Fruit fly (Drosophila melanogaster): Measurements from ENCODE around the gene CG10195.

CG10195 gene

dm6 chr2L:19453381-19453780 lies 31.1 kb downstream of the CG10195 start, which contains the start of gene Top2 (continued):
- TF ChIP-seq Hr83 (GFP tag; optimal IDR thresholded peaks at IDR 0.05; ENCODE audit: poor library complexity, severe bottlenecking): peak; percentile 69
- no peak for TF ChIP-seq pan (optimal IDR thresholded peaks at IDR 0.05)

dm6 chr2L:19452535-19453317 lies 31.8 kb downstream of the CG10195 start:
- TF ChIP-seq CG9705 (GFP tag; optimal IDR thresholded peaks at IDR 0.05) (no peak), Hr83 (GFP tag; optimal IDR thresholded peaks at IDR 0.05; ENCODE audit: poor library complexity, severe bottlenecking) (no peak), GATAd (GFP tag; optimal IDR thresholded peaks at IDR 0.05) (no peak), Mio (GFP tag; optimal IDR thresholded peaks at IDR 0.05) (no peak), dmrt93B (GFP tag; optimal IDR thresholded peaks at IDR 0.05) (no peak), HLH106 (tag; optimal IDR thresholded peaks at IDR 0.05) (peak; percentile 2), Dif (GFP tag; optimal IDR thresholded peaks at IDR 0.05; ENCODE audit: partially characterized antibody) (no peak), Hr78 (GFP tag; optimal IDR thresholded peaks at IDR 0.05) (no peak), ey (GFP tag; optimal IDR thresholded peaks at IDR 0.05) (peak; percentile 6), brk (GFP tag; optimal IDR thresholded peaks at IDR 0.05) (no peak), foxo (GFP tag; optimal IDR thresholded peaks at IDR 0.05) (peak in 1 of 2 experiments; percentile 35), CG32264 (GFP tag; optimal IDR thresholded peaks at IDR 0.05) (no peak), N (GFP tag; optimal IDR thresholded peaks at IDR 0.05) (no peak), Abd-B (GFP tag; optimal IDR thresholded peaks at IDR 0.05) (no peak), sv (GFP tag; optimal IDR thresholded peaks at IDR 0.05) (no peak), h (GFP tag; optimal IDR thresholded peaks at IDR 0.05) (peak; percentile 89), sage (GFP tag; optimal IDR thresholded peaks at IDR 0.05) (no peak), Vsx2 (GFP tag; optimal IDR thresholded peaks at IDR 0.05; ENCODE audit: partially characterized antibody) (no peak), dl (GFP tag; optimal IDR thresholded peaks at IDR 0.05; ENCODE audit: insufficient read depth in 1 of 2, partially characterized antibody in 2 of 2) (no peak), br (GFP tag; optimal IDR thresholded peaks at IDR 0.05) (no peak), Rel (GFP tag; optimal IDR thresholded peaks at IDR 0.05) (no peak), Rel (tag; optimal IDR thresholded peaks at IDR 0.05) (no peak), lola (GFP tag; optimal IDR thresholded peaks at IDR 0.05) (no peak), usp (GFP tag; optimal IDR thresholded peaks at IDR 0.05) (no peak), Sp1 (GFP tag; optimal IDR thresholded peaks at IDR 0.05) (no peak), fru (GFP tag; optimal IDR thresholded peaks at IDR 0.05) (no peak), Hnf4 (GFP tag; optimal IDR thresholded peaks at IDR 0.05) (no peak), CrebA (GFP tag; optimal IDR thresholded peaks at IDR 0.05; ENCODE audit: borderline replicate concordance) (no peak), Dfd (GFP tag; optimal IDR thresholded peaks at IDR 0.05) (no peak), pan (optimal IDR thresholded peaks at IDR 0.05) (no peak), Myc (optimal IDR thresholded peaks at IDR 0.05) (peak; percentile 6), OdsH (GFP tag; optimal IDR thresholded peaks at IDR 0.05) (peak; percentile 26), tai (GFP tag; optimal IDR thresholded peaks at IDR 0.05) (no peak), jim (GFP tag; optimal IDR thresholded peaks at IDR 0.05) (no peak), Jra (GFP tag; optimal IDR thresholded peaks at IDR 0.05) (no peak), rgr (GFP tag; optimal IDR thresholded peaks at IDR 0.05) (no peak), psq (GFP tag; optimal IDR thresholded peaks at IDR 0.05) (no peak), woc (GFP tag; optimal IDR thresholded peaks at IDR 0.05) (peak; percentile 33), dsf (GFP tag; optimal IDR thresholded peaks at IDR 0.05; ENCODE audit: borderline replicate concordance) (no peak)

dm6 chr2L:19444734-19445140 lies 39.8 kb downstream of the CG10195 start, which contains the start of gene Hs2st:
Gene Hs2st, minus strand, starts transcription at chr2L:19444750.
- TF ChIP-seq Hr78 (GFP tag; optimal IDR thresholded peaks at IDR 0.05): no peak
- TF ChIP-seq h (GFP tag; optimal IDR thresholded peaks at IDR 0.05): peak; percentile 96
- no peak for TF ChIP-seq Abd-B (GFP tag; optimal IDR thresholded peaks at IDR 0.05)
- TF ChIP-seq rgr (GFP tag; optimal IDR thresholded peaks at IDR 0.05): peak; percentile 96
- peak; percentile 88 for TF ChIP-seq jim (GFP tag; optimal IDR thresholded peaks at IDR 0.05)
- peak; percentile 57 to 97 for TF ChIP-seq foxo (GFP tag; optimal IDR thresholded peaks at IDR 0.05)
- TF ChIP-seq sv (GFP tag; optimal IDR thresholded peaks at IDR 0.05): peak; percentile 94
- peak; percentile 89 for TF ChIP-seq Sp1 (GFP tag; optimal IDR thresholded peaks at IDR 0.05)
- no peak for TF ChIP-seq CrebA (GFP tag; optimal IDR thresholded peaks at IDR 0.05; ENCODE audit: borderline replicate concordance)
- TF ChIP-seq Vsx2 (GFP tag; optimal IDR thresholded peaks at IDR 0.05; ENCODE audit: partially characterized antibody): no peak
- peak; percentile 94 for TF ChIP-seq CG9705 (GFP tag; optimal IDR thresholded peaks at IDR 0.05)
- TF ChIP-seq tai (GFP tag; optimal IDR thresholded peaks at IDR 0.05): no peak
- no peak for TF ChIP-seq pan (optimal IDR thresholded peaks at IDR 0.05)
- TF ChIP-seq OdsH (GFP tag; optimal IDR thresholded peaks at IDR 0.05): peak; percentile 94
- peak; percentile 92 for TF ChIP-seq GATAd (GFP tag; optimal IDR thresholded peaks at IDR 0.05)
- TF ChIP-seq Dfd (GFP tag; optimal IDR thresholded peaks at IDR 0.05): no peak
- TF ChIP-seq N (GFP tag; optimal IDR thresholded peaks at IDR 0.05): no peak
- peak; percentile 96 for TF ChIP-seq Jra (GFP tag; optimal IDR thresholded peaks at IDR 0.05)
- TF ChIP-seq Myc (optimal IDR thresholded peaks at IDR 0.05): peak; percentile 99
- TF ChIP-seq ey (GFP tag; optimal IDR thresholded peaks at IDR 0.05): peak; percentile 95
- TF ChIP-seq psq (GFP tag; optimal IDR thresholded peaks at IDR 0.05): peak; percentile 87
- TF ChIP-seq woc (GFP tag; optimal IDR thresholded peaks at IDR 0.05): peak; percentile 98
- TF ChIP-seq usp (GFP tag; optimal IDR thresholded peaks at IDR 0.05): no peak
- no peak for TF ChIP-seq Dif (GFP tag; optimal IDR thresholded peaks at IDR 0.05; ENCODE audit: partially characterized antibody)
- peak; percentile 84 for TF ChIP-seq CG32264 (GFP tag; optimal IDR thresholded peaks at IDR 0.05)
- peak; percentile 31 for TF ChIP-seq Rel (GFP tag; optimal IDR thresholded peaks at IDR 0.05)
- TF ChIP-seq Rel (tag; optimal IDR thresholded peaks at IDR 0.05): peak; percentile 85
- peak; percentile 92 for TF ChIP-seq dsf (GFP tag; optimal IDR thresholded peaks at IDR 0.05; ENCODE audit: borderline replicate concordance)
- TF ChIP-seq HLH106 (tag; optimal IDR thresholded peaks at IDR 0.05): peak; percentile 95
- no peak for TF ChIP-seq brk (GFP tag; optimal IDR thresholded peaks at IDR 0.05)
- TF ChIP-seq Mio (GFP tag; optimal IDR thresholded peaks at IDR 0.05): peak; percentile 73
- TF ChIP-seq dl (GFP tag; optimal IDR thresholded peaks at IDR 0.05; ENCODE audit: insufficient read depth in 1 of 2, partially characterized antibody in 2 of 2): no peak
- TF ChIP-seq dmrt93B (GFP tag; optimal IDR thresholded peaks at IDR 0.05): peak; percentile 94
- TF ChIP-seq sage (GFP tag; optimal IDR thresholded peaks at IDR 0.05): no peak
- TF ChIP-seq lola (GFP tag; optimal IDR thresholded peaks at IDR 0.05): no peak
- peak; percentile 95 for TF ChIP-seq fru (GFP tag; optimal IDR thresholded peaks at IDR 0.05)

Measured in whole organism, wandering third instar larva.